Worm (Caenorhabditis elegans) whole organism, late embryonic: ENCODE data around the gene F39H12.3.
A peak's percentile ranks its signal among the peaks of the same experiment; 100 is the strongest.

Experiments used
- F13H6.1 ChIP-seq: sonication (generic microtip); optimal IDR thresholded peaks from 2 replicates; lab custom pipeline; 2016; ENCODE audit warnings: missing genetic modification characterization, missing compliant biosample characterization
- T23F11.4 ChIP-seq: fragments of 200-800 bp; sonication (Bioruptor generic); optimal IDR thresholded peaks from 2 replicates; lab custom pipeline; 2018; ENCODE audit warnings: mild to moderate bottlenecking, missing genetic modification characterization, missing compliant biosample characterization
- ahr-1 ChIP-seq: sonication (generic microtip); optimal IDR thresholded peaks from 2 replicates; lab custom pipeline; 2016; ENCODE audit warnings: missing genetic modification characterization, missing compliant biosample characterization
- ceh-14 ChIP-seq: sonication (generic microtip); optimal IDR thresholded peaks from 2 replicates; lab custom pipeline; 2016; ENCODE audit warnings: missing genotype, missing genetic modification characterization, missing compliant biosample characterization
- ceh-18 ChIP-seq: sonication (generic microtip); optimal IDR thresholded peaks from 2 replicates; lab custom pipeline; 2016; ENCODE audit warnings: missing genetic modification characterization, missing compliant biosample characterization
- ceh-2 ChIP-seq: sonication (generic microtip); optimal IDR thresholded peaks from 2 replicates; lab custom pipeline; 2016; ENCODE audit warnings: missing genotype, missing genetic modification characterization, missing compliant biosample characterization
- ceh-22 ChIP-seq: sonication (generic microtip); optimal IDR thresholded peaks from 2 replicates; lab custom pipeline; 2017; ENCODE audit warnings: missing biosample characterization, missing genetic modification characterization
- ceh-24 ChIP-seq: sonication (generic microtip); optimal IDR thresholded peaks from 2 replicates; lab custom pipeline; 2016; ENCODE audit warnings: mild to moderate bottlenecking, missing genetic modification characterization, missing compliant biosample characterization
- ceh-31 ChIP-seq: sonication (generic microtip); optimal IDR thresholded peaks from 2 replicates; lab custom pipeline; 2016; ENCODE audit warnings: missing genetic modification characterization, missing compliant biosample characterization
- che-1 ChIP-seq: sonication (generic microtip); optimal IDR thresholded peaks from 2 replicates; lab custom pipeline; 2016; ENCODE audit warnings: mild to moderate bottlenecking, missing genetic modification characterization, missing compliant biosample characterization
- dmd-4 ChIP-seq: sonication (generic microtip); optimal IDR thresholded peaks from 2 replicates; lab custom pipeline; 2016; ENCODE audit warnings: borderline replicate concordance, missing genetic modification characterization, missing compliant biosample characterization
- ets-4 ChIP-seq: sonication (generic microtip); optimal IDR thresholded peaks from 2 replicates; lab custom pipeline; 2016; ENCODE audit warnings: missing genetic modification characterization, missing compliant biosample characterization
- eyg-1 ChIP-seq: sonication (generic microtip); optimal IDR thresholded peaks from 2 replicates; lab custom pipeline; 2016; ENCODE audit warnings: missing genotype, missing genetic modification characterization, missing compliant biosample characterization
- fkh-6 ChIP-seq: sonication (generic microtip); optimal IDR thresholded peaks from 2 replicates; lab custom pipeline; 2016; ENCODE audit warnings: missing genetic modification characterization, missing compliant biosample characterization
- hlh-15 ChIP-seq: sonication (generic microtip); optimal IDR thresholded peaks from 2 replicates; lab custom pipeline; 2016; ENCODE audit warnings: missing genetic modification characterization, missing compliant biosample characterization
- hlh-8 ChIP-seq: sonication (generic microtip); optimal IDR thresholded peaks from 2 replicates; lab custom pipeline; 2016; ENCODE audit warnings: missing genotype, missing genetic modification characterization, missing compliant biosample characterization
- madf-2 ChIP-seq: sonication (generic microtip); optimal IDR thresholded peaks from 2 replicates; lab custom pipeline; 2017; ENCODE audit warnings: missing genetic modification characterization, missing compliant biosample characterization
- nfya-1 ChIP-seq: sonication (generic microtip); optimal IDR thresholded peaks from 2 replicates; lab custom pipeline; 2017; ENCODE audit warnings: missing genetic modification characterization, mild to moderate bottlenecking, missing compliant biosample characterization, antibody characterized with exemption, moderate library complexity
- nhr-11 ChIP-seq: fragments of 150-350 bp; optimal IDR thresholded peaks from 2 replicates; lab custom pipeline; 2014; ENCODE audit warnings: missing biosample characterization, missing genetic modification characterization
- npax-4 ChIP-seq: sonication (generic microtip); optimal IDR thresholded peaks from 2 replicates; lab custom pipeline; 2016; ENCODE audit warnings: missing genetic modification characterization, missing compliant biosample characterization
- pag-3 ChIP-seq: sonication (generic microtip); optimal IDR thresholded peaks from 2 replicates; lab custom pipeline; 2016; ENCODE audit warnings: missing compliant biosample characterization, missing genetic modification characterization, borderline replicate concordance
- pax-1 ChIP-seq: fragments of 150-350 bp; optimal IDR thresholded peaks from 2 replicates; lab custom pipeline; 2014; ENCODE audit warnings: missing biosample characterization, missing genetic modification characterization
- pha-2 ChIP-seq: sonication (generic microtip); optimal IDR thresholded peaks from 2 replicates; lab custom pipeline; 2017; ENCODE audit warnings: mild to moderate bottlenecking, missing genetic modification characterization, missing compliant biosample characterization
- pha-4 ChIP-seq: fragments of 150-350 bp; optimal IDR thresholded peaks from 2 replicates; lab custom pipeline; 2018; ENCODE audit warnings: missing biosample characterization, missing genetic modification reagents, missing genetic modification characterization
- pqm-1 ChIP-seq: sonication (generic microtip); optimal IDR thresholded peaks from 2 replicates; lab custom pipeline; 2016; ENCODE audit warnings: missing genetic modification characterization, missing compliant biosample characterization
- pros-1 ChIP-seq: fragments of 150-350 bp; optimal IDR thresholded peaks from 2 replicates; lab custom pipeline; 2014; ENCODE audit warnings: missing biosample characterization, missing genetic modification reagents, missing genetic modification characterization
- ref-2 ChIP-seq: sonication (generic microtip); optimal IDR thresholded peaks from 2 replicates; lab custom pipeline; 2016; ENCODE audit warnings: missing genetic modification characterization, missing compliant biosample characterization
- rnt-1 ChIP-seq: sonication (generic microtip); optimal IDR thresholded peaks from 2 replicates; lab custom pipeline; 2016; ENCODE audit warnings: missing genetic modification characterization, missing compliant biosample characterization
- sox-2 ChIP-seq: fragments of 200-800 bp; sonication (Bioruptor generic); IDR thresholded peaks from 2 replicates; pipeline ENCODE4 v1.3.6; 2022; ENCODE audit warnings: missing genetic modification reagents, missing genetic modification characterization, missing compliant biosample characterization
- tbx-2 ChIP-seq: sonication (generic microtip); optimal IDR thresholded peaks from 2 replicates; lab custom pipeline; 2016; ENCODE audit warnings: missing genetic modification characterization, missing compliant biosample characterization
- ttx-3 ChIP-seq: sonication (generic microtip); optimal IDR thresholded peaks from 2 replicates; lab custom pipeline; 2016; ENCODE audit warnings: missing genetic modification reagents, missing genetic modification characterization, missing compliant biosample characterization
- unc-3 ChIP-seq, 2 experiments: fragments of 200-800 bp in 1 of 2; sonication (Bioruptor generic) in 1 of 2; sonication (generic microtip) in 1 of 2; conservative IDR thresholded peaks in 1 of 2; optimal IDR thresholded peaks in 1 of 2; 2 replicates each; pipeline versions ENCODE4 v1.3.6 to Lab custom; 2016 to 2022; ENCODE audit warnings: missing compliant biosample characterization in 2 of 2, missing genetic modification characterization in 2 of 2, missing genetic modification reagents in 1 of 2
- unc-55 ChIP-seq: sonication (generic microtip); optimal IDR thresholded peaks from 2 replicates; lab custom pipeline; 2017; ENCODE audit warnings: missing biosample characterization, missing genetic modification reagents, missing genetic modification characterization
- unc-86 ChIP-seq: sonication (generic microtip); optimal IDR thresholded peaks from 2 replicates; lab custom pipeline; 2016; ENCODE audit warnings: missing genetic modification characterization, missing compliant biosample characterization

F39H12.3 gene

DNA sequence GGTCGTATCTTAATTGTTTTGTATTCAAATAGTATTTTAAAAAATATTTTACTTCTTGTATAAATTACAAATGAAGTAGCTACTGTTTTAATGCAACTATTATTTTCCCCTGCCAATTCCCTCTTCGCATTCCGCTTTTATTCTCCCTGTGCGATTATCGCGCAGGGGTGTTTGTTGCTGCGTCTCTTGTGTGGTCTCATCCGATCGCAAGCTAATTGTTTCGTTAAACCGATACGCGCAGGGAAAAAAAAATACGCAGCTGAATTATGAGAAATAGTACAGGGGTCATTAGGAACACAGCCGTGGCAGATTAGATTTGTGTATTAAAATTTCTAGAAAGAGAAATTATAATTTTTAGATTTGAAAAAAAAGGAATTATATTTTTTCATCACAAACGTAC, 34.8 kb downstream of the F39H12.3 start (continued):
- peak; percentile 19 for TF ChIP-seq T23F11.4 (GFP tag; lab: Kevin White, UChicago)
- peak; percentile 64 for TF ChIP-seq pha-2 (tag; lab: Kevin White, UChicago)
- TF ChIP-seq eyg-1 (tag; lab: Kevin White, UChicago): peak; percentile 75
- peak; percentile 67 for TF ChIP-seq ttx-3
- TF ChIP-seq pros-1 (tag; lab: Kevin White, UChicago): peak; percentile 80
- peak; percentile 66 for TF ChIP-seq unc-3 (GFP tag; conservative IDR thresholded peaks at IDR 0.05; lab: Robert Waterston, UW)
- TF ChIP-seq unc-3 (tag; optimal IDR thresholded peaks at IDR 0.05; lab: Kevin White, UChicago): peak; percentile 74
- peak; percentile 95 for TF ChIP-seq nfya-1 (tag; lab: Kevin White, UChicago)
- peak; percentile 96 for TF ChIP-seq pax-1 (tag; lab: Kevin White, UChicago)
- TF ChIP-seq pqm-1: peak; percentile 79
- peak; percentile 66 for TF ChIP-seq ets-4 (tag; lab: Kevin White, UChicago)
- peak; percentile 97 for TF ChIP-seq ceh-18 (tag; lab: Kevin White, UChicago)
- peak; percentile 57 for TF ChIP-seq dmd-4 (tag; lab: Kevin White, UChicago)
- peak; percentile 91 for TF ChIP-seq ceh-2 (tag; lab: Kevin White, UChicago)
- no peak for TF ChIP-seq pha-4
- peak; percentile 96 for TF ChIP-seq ref-2 (tag; lab: Kevin White, UChicago)
- peak; percentile 18 for TF ChIP-seq fkh-6 (tag; lab: Kevin White, UChicago)
- TF ChIP-seq hlh-8 (tag; lab: Kevin White, UChicago): peak; percentile 67
- TF ChIP-seq che-1 (tag; lab: Kevin White, UChicago): no peak
- peak; percentile 71 for TF ChIP-seq ceh-14

DNA sequence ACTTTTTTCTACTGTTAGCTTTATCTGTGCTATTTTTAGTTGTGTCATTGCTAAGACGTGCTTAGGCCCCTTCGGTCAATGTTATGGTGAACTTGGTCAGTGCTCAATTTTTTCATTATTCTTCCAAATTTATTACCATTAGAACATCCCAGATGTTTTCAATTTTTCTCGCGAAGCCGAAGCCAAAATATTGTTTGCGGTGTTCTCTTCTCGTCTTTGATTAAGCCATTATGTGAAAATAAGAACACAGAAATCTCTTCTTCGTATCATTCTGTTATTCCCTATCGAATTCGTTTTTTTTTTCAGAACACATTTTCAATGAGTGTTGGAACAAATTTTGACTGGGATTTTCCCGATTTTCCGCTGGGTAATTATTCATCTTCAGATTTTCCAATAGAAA, 38.8 kb downstream of the F39H12.3 start, which contains the start of gene gtr-1:
Gene gtr-1 (plus strand): TSS at position 301 of the 400 bp plus-strand sequence.
- TF ChIP-seq tbx-2 (tag; lab: Kevin White, UChicago) (no peak), ceh-24 (tag; lab: Kevin White, UChicago) (no peak), unc-86 (tag; lab: Kevin White, UChicago) (no peak), ceh-14 (no peak)
- TF ChIP-seq, all 69 proteins: peak for 0

DNA sequence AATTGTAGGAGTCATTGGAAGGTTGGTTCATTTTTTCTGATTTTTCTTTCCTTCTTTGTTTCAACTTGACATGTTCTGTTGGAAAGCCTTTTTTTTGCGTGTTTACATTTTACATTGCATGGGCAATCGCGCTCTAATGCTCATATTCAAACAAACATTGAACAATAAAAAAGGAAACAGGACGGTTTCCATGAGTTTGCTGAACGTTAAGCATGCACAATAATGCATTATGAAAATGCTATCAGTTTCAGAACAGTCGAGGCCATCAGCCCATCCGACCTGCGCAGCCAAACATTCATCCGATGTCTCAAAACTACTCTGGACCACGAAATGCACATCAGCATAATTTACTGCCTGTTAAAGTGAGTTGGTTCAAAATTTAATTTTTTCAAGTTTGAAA, 50.7 kb downstream of the F39H12.3 start:
- TF ChIP-seq npax-4 (tag; lab: Kevin White, UChicago) (no peak), hlh-15 (tag; lab: Kevin White, UChicago) (no peak), ceh-14 (no peak), pros-1 (tag; lab: Kevin White, UChicago) (no peak), ceh-22 (tag; lab: Kevin White, UChicago) (no peak), pha-4 (no peak), F13H6.1 (no peak), unc-55 (GFP tag; lab: Kevin White, UChicago) (no peak), pag-3 (tag; lab: Kevin White, UChicago) (no peak)

DNA sequence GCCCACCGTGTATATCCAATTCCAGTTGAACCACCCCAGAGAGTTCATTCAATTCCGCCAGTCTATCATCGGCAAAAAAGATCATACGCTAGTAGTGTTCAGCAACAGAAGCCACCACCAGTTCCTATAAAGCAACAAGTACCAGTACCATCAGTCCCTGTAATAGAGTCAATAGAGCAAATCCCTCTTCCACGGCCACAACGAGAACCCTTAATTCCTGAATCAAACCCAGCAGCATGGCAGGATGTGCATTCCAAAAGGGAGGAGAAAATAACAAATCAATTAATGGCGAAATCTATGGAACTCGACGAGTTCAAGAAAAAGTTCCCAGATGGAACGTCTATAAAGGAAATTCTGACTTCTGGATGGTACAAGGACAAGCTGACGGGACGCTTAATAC, 51.4 kb downstream of the F39H12.3 start:
- TF ChIP-seq T23F11.4 (GFP tag; lab: Kevin White, UChicago): no peak
- no peak for TF ChIP-seq ahr-1
- no peak for TF ChIP-seq nfya-1 (tag; lab: Kevin White, UChicago)
- no peak for TF ChIP-seq ets-4 (tag; lab: Kevin White, UChicago)
- TF ChIP-seq rnt-1: no peak
- no peak for TF ChIP-seq sox-2
- no peak for TF ChIP-seq ceh-31
- TF ChIP-seq nhr-11 (tag; lab: Kevin White, UChicago): no peak
- TF ChIP-seq fkh-6 (tag; lab: Kevin White, UChicago): no peak
- TF ChIP-seq madf-2: no peak
